Fruit fly (Drosophila melanogaster): ENCODE data around the gene CG13926.

The CG13926 gene

dm6 chr3L:1591692-1592371, 26.1 kb downstream of the CG13926 start (continued):
- TF ChIP-seq BEAF-32 (GFP tag; optimal IDR thresholded peaks at IDR 0.05) (no peak), gcm (GFP tag; optimal IDR thresholded peaks at IDR 0.05) (no peak), ken (GFP tag; IDR thresholded peaks at IDR 0.05) (no peak), CG3407 (GFP tag; optimal IDR thresholded peaks at IDR 0.05) (peak; percentile 30), CG12744 (GFP tag; optimal IDR thresholded peaks at IDR 0.05) (peak; percentile 71), esg (GFP tag; conservative IDR thresholded peaks at IDR 0.05) (no peak), CG12769 (tag; optimal IDR thresholded peaks at IDR 0.05) (no peak), CG3838 (GFP tag; optimal IDR thresholded peaks at IDR 0.05) (peak; percentile 10), zfh2 (GFP tag; optimal IDR thresholded peaks at IDR 0.05) (peak; percentile 57), CG31224 (GFP tag; IDR thresholded peaks at IDR 0.05) (peak; percentile 37; the same call in 1 of the 2 replicates), fd3F (GFP tag; optimal IDR thresholded peaks at IDR 0.05) (peak; percentile 75), Myb (GFP tag; optimal IDR thresholded peaks at IDR 0.05) (no peak), wor (GFP tag; IDR thresholded peaks at IDR 0.05) (no peak), HLH54F (GFP tag; optimal IDR thresholded peaks at IDR 0.05) (peak; percentile 46), CG6254 (GFP tag; optimal IDR thresholded peaks at IDR 0.05) (no peak), br (optimal IDR thresholded peaks at IDR 0.05) (no peak), dan (GFP tag; IDR thresholded peaks at IDR 0.05) (no peak), hb (GFP tag; IDR thresholded peaks at IDR 0.05; ENCODE audit: partially characterized antibody) (no peak), scrt (GFP tag; optimal IDR thresholded peaks at IDR 0.05) (no peak), sr (GFP tag; IDR thresholded peaks at IDR 0.05) (no peak), CG4360 (GFP tag; IDR thresholded peaks at IDR 0.05) (no peak), CG3847 (GFP tag; IDR thresholded peaks at IDR 0.05) (peak; percentile 47; the same call in 1 of the 2 replicates), CG3726 (GFP tag; IDR thresholded peaks at IDR 0.05) (no peak), CG7745 (tag; optimal IDR thresholded peaks at IDR 0.05) (no peak), ci (GFP tag; IDR thresholded peaks at IDR 0.05) (peak; percentile 67), Hmr (GFP tag; optimal IDR thresholded peaks at IDR 0.05) (peak; percentile 94), CG8478 (optimal IDR thresholded peaks at IDR 0.05) (no peak), CG2678 (tag; optimal IDR thresholded peaks at IDR 0.05) (peak; percentile 88), dysf (GFP tag; IDR thresholded peaks at IDR 0.05) (peak; percentile 43; the same call in 1 of the 3 replicates), slbo (GFP tag; IDR thresholded peaks at IDR 0.05) (peak; percentile 33), TFAM (GFP tag; optimal IDR thresholded peaks at IDR 0.05) (no peak), mirr (GFP tag; optimal IDR thresholded peaks at IDR 0.05) (peak; percentile 81), CG7372 (GFP tag; IDR thresholded peaks at IDR 0.05) (no peak), Blimp-1 (GFP tag; optimal IDR thresholded peaks at IDR 0.05) (peak; percentile 62), CG4707 (GFP tag; optimal IDR thresholded peaks at IDR 0.05) (peak; percentile 26), ash1 (GFP tag; optimal IDR thresholded peaks at IDR 0.05) (peak; percentile 79), CG13624 (GFP tag; optimal IDR thresholded peaks at IDR 0.05) (peak; percentile 71), CG1024 (GFP tag; IDR thresholded peaks at IDR 0.05) (no peak), NfI (GFP tag; optimal IDR thresholded peaks at IDR 0.05) (peak; percentile 71), CG10979 (tag; optimal IDR thresholded peaks at IDR 0.05) (no peak), cad (GFP tag; optimal IDR thresholded peaks at IDR 0.05) (no peak), sob (GFP tag; IDR thresholded peaks at IDR 0.05) (peak; percentile 84; the same call in 1 of the 2 replicates), vfl (GFP tag; optimal IDR thresholded peaks at IDR 0.05) (peak; percentile 14), toy (GFP tag; IDR thresholded peaks at IDR 0.05) (0 out of 2 replicates have a peak, but pooled peaks have one; percentile 18), PHDP (tag; optimal IDR thresholded peaks at IDR 0.05) (peak; percentile 87), CG12236 (GFP tag; optimal IDR thresholded peaks at IDR 0.05) (no peak), CG4854 (GFP tag; optimal IDR thresholded peaks at IDR 0.05) (no peak), pita (GFP tag; optimal IDR thresholded peaks at IDR 0.05) (no peak), ab (GFP tag; optimal IDR thresholded peaks at IDR 0.05) (no peak), CG5180 (GFP tag; optimal IDR thresholded peaks at IDR 0.05) (peak; percentile 68), CG1792 (GFP tag; optimal IDR thresholded peaks at IDR 0.05) (peak; percentile 78)
